Fruit fly (Drosophila melanogaster) whole organism, embryonic: ENCODE measurements around the gene alphaCOP.

Experiments used
- Aef1 ChIP-seq: fragments of 200-800 bp; sonication (Bioruptor generic); IDR thresholded peaks from 3 replicates; pipeline ENCODE4 v1.3.6; 2022; ENCODE audit warnings: missing biosample characterization, missing genetic modification characterization
- Asciz ChIP-seq: fragments of 200-800 bp; sonication (Bioruptor generic); optimal IDR thresholded peaks from 2 replicates; lab custom pipeline; 2017; ENCODE audit warnings: missing biosample characterization, mild to moderate bottlenecking, missing genetic modification characterization, missing genetic modification reagents
- Bdp1 ChIP-seq: fragments of 200-800 bp; sonication (Bioruptor generic); optimal IDR thresholded peaks from 3 replicates; lab custom pipeline; 2016; ENCODE audit warnings: missing biosample characterization, missing genetic modification characterization
- CG10274 ChIP-seq: fragments of 200-800 bp; sonication (Bioruptor generic); optimal IDR thresholded peaks from 3 replicates; lab custom pipeline; 2017; ENCODE audit warnings: missing biosample characterization, mild to moderate bottlenecking, missing genetic modification characterization
- CG10654 ChIP-seq: fragments of 200-800 bp; sonication (Bioruptor generic); optimal IDR thresholded peaks from 2 replicates; lab custom pipeline; 2016; ENCODE audit warnings: missing biosample characterization, missing genetic modification characterization
- CG11560 ChIP-seq: fragments of 200-800 bp; sonication (Bioruptor generic); IDR thresholded peaks from 3 replicates; pipeline ENCODE4 v1.3.6; 2022; ENCODE audit warnings: missing biosample characterization, missing genetic modification characterization
- CG12299 ChIP-seq: fragments of 200-800 bp; sonication (Bioruptor generic); optimal IDR thresholded peaks from 2 replicates; lab custom pipeline; 2018; ENCODE audit warnings: missing biosample characterization, mild to moderate bottlenecking, missing genetic modification characterization
- CG12942 ChIP-seq: fragments of 200-800 bp; sonication (Bioruptor generic); optimal IDR thresholded peaks from 3 replicates; lab custom pipeline; 2016; ENCODE audit warnings: missing biosample characterization, missing genetic modification characterization
- CG13775 ChIP-seq: fragments of 200-800 bp; sonication (Bioruptor generic); optimal IDR thresholded peaks from 3 replicates; lab custom pipeline; 2017; ENCODE audit warnings: missing biosample characterization, mild to moderate bottlenecking, missing genetic modification characterization
- CG13894 ChIP-seq: fragments of 200-800 bp; sonication (Bioruptor generic); optimal IDR thresholded peaks from 3 replicates; lab custom pipeline; 2018; ENCODE audit warnings: missing biosample characterization, mild to moderate bottlenecking, missing genetic modification characterization, moderate library complexity
- CG15601 ChIP-seq: fragments of 200-800 bp; sonication (Bioruptor generic); optimal IDR thresholded peaks from 3 replicates; lab custom pipeline; 2019; ENCODE audit warnings: missing biosample characterization, mild to moderate bottlenecking, missing genetic modification characterization, moderate library complexity
- CG16779 ChIP-seq: fragments of 200-800 bp; sonication (Bioruptor generic); IDR thresholded peaks from 2 replicates; pipeline ENCODE4 v1.3.6; 2022; ENCODE audit warnings: missing biosample characterization, missing genetic modification characterization
- CG18599 ChIP-seq: fragments of 200-800 bp; sonication (Bioruptor generic); optimal IDR thresholded peaks from 3 replicates; lab custom pipeline; 2017; ENCODE audit warnings: missing biosample characterization, missing genetic modification characterization, mild to moderate bottlenecking, moderate library complexity, missing genetic modification reagents
- CG31224 ChIP-seq: fragments of 200-800 bp; sonication (Bioruptor generic); IDR thresholded peaks from 2 replicates; pipeline ENCODE4 v1.3.6; 2022; ENCODE audit warnings: missing biosample characterization, missing genetic modification characterization
- CG31365 ChIP-seq: fragments of 200-800 bp; sonication (Bioruptor generic); optimal IDR thresholded peaks from 2 replicates; lab custom pipeline; 2018; ENCODE audit warnings: missing biosample characterization, mild to moderate bottlenecking, missing genetic modification characterization
- CG31441 ChIP-seq: fragments of 200-800 bp; sonication (Bioruptor generic); IDR thresholded peaks from 2 replicates; pipeline ENCODE4 v1.3.6; 2022; ENCODE audit warnings: missing biosample characterization, missing genetic modification characterization
- CG32532 ChIP-seq: fragments of 200-800 bp; sonication (Bioruptor generic); IDR thresholded peaks from 2 replicates; pipeline ENCODE4 v1.3.6; 2022; ENCODE audit warnings: missing biosample characterization, missing genetic modification characterization
- CG33557 ChIP-seq: fragments of 200-800 bp; sonication (Bioruptor generic); optimal IDR thresholded peaks from 2 replicates; lab custom pipeline; 2019; ENCODE audit warnings: missing biosample characterization, mild to moderate bottlenecking, missing genetic modification characterization, moderate library complexity
- CG3995 ChIP-seq: fragments of 200-800 bp; sonication (Bioruptor generic); optimal IDR thresholded peaks from 3 replicates; lab custom pipeline; 2016; ENCODE audit warnings: missing biosample characterization, missing genetic modification characterization
- CG4730 ChIP-seq: fragments of 200-800 bp; sonication (Bioruptor generic); IDR thresholded peaks from 2 replicates; pipeline ENCODE4 v1.3.6; 2022; ENCODE audit warnings: missing biosample characterization, missing genetic modification characterization
- CG6272 ChIP-seq: fragments of 200-800 bp; sonication (Bioruptor generic); IDR thresholded peaks from 2 replicates; pipeline ENCODE4 v1.3.6; 2022; ENCODE audit warnings: missing biosample characterization, missing genetic modification characterization
- CG6683 ChIP-seq: fragments of 200-800 bp; sonication (Bioruptor generic); optimal IDR thresholded peaks from 2 replicates; lab custom pipeline; 2017; ENCODE audit warnings: missing biosample characterization, mild to moderate bottlenecking, missing genetic modification characterization, missing genetic modification reagents
- CG7786 ChIP-seq: fragments of 200-800 bp; sonication (Bioruptor generic); optimal IDR thresholded peaks from 2 replicates; lab custom pipeline; 2016; ENCODE audit warnings: missing biosample characterization, missing genetic modification characterization
- CG8290 ChIP-seq, 3 experiments: fragments of 200-800 bp; sonication (Bioruptor generic); optimal IDR thresholded peaks; 2 replicates each; lab custom pipeline; 2016 to 2019; ENCODE audit warnings: missing biosample characterization in 3 of 3, missing genetic modification characterization in 3 of 3, mild to moderate bottlenecking in 2 of 3, moderate library complexity in 1 of 3
- CG8478 ChIP-seq: fragments of >200 bp; optimal IDR thresholded peaks from 2 replicates; lab custom pipeline; 2018
- CG9797 ChIP-seq: fragments of 200-800 bp; sonication (Bioruptor generic); optimal IDR thresholded peaks from 3 replicates; lab custom pipeline; 2018; ENCODE audit warnings: missing biosample characterization, mild to moderate bottlenecking, missing genetic modification characterization
- Gsc ChIP-seq: fragments of 200-800 bp; sonication (Bioruptor generic); IDR thresholded peaks from 2 replicates; pipeline ENCODE4 v1.3.6; 2022; ENCODE audit warnings: missing biosample characterization, missing genetic modification characterization
- HLH4C ChIP-seq: fragments of 200-800 bp; sonication (Bioruptor generic); IDR thresholded peaks from 3 replicates; pipeline ENCODE4 v1.3.6; 2022; ENCODE audit warnings: missing biosample characterization, missing genetic modification characterization; ENCODE audit not compliant: partially characterized antibody
- Lim3 ChIP-seq: fragments of 200-800 bp; sonication (Bioruptor generic); IDR thresholded peaks from 2 replicates; pipeline ENCODE4 v1.3.6; 2022; ENCODE audit warnings: missing biosample characterization, missing genetic modification characterization
- NC2β ChIP-seq: fragments of 200-800 bp; sonication (Bioruptor generic); optimal IDR thresholded peaks from 2 replicates; lab custom pipeline; 2016; ENCODE audit warnings: missing biosample characterization, missing genetic modification characterization
- NfI ChIP-seq: fragments of 200-800 bp; sonication (Bioruptor generic); optimal IDR thresholded peaks from 3 replicates; lab custom pipeline; 2018; ENCODE audit warnings: missing biosample characterization, mild to moderate bottlenecking, missing genetic modification characterization, moderate library complexity
- Oli ChIP-seq: fragments of 200-800 bp; sonication (Bioruptor generic); optimal IDR thresholded peaks from 2 replicates; lab custom pipeline; 2018; ENCODE audit warnings: missing biosample characterization, mild to moderate bottlenecking, missing genetic modification characterization, moderate library complexity
- Side ChIP-seq: fragments of 200-800 bp; sonication (Bioruptor generic); optimal IDR thresholded peaks from 2 replicates; lab custom pipeline; 2016; ENCODE audit warnings: missing biosample characterization, missing genetic modification characterization
- Sry-δ ChIP-seq: fragments of 200-800 bp; sonication (Bioruptor generic); optimal IDR thresholded peaks from 2 replicates; lab custom pipeline; 2016; ENCODE audit warnings: missing biosample characterization, missing genetic modification characterization
- az2 ChIP-seq: fragments of 200-800 bp; sonication (Bioruptor generic); optimal IDR thresholded peaks from 3 replicates; lab custom pipeline; 2016; ENCODE audit warnings: missing biosample characterization, missing genetic modification characterization
- chif ChIP-seq, 2 experiments: fragments of 200-800 bp; sonication (Bioruptor generic); optimal IDR thresholded peaks; 3 replicates each; lab custom pipeline; 2016; ENCODE audit warnings: missing biosample characterization in 2 of 2, missing genetic modification characterization in 2 of 2
- corto ChIP-seq: fragments of 200-800 bp; sonication (Bioruptor generic); optimal IDR thresholded peaks from 2 replicates; lab custom pipeline; 2016; ENCODE audit warnings: missing biosample characterization, mild to moderate bottlenecking, missing genetic modification characterization, moderate library complexity
- crp ChIP-seq, 2 experiments: fragments of 200-800 bp; sonication (Bioruptor generic); optimal IDR thresholded peaks; 2 replicates in 1 of 2; 3 replicates in 1 of 2; lab custom pipeline; 2017; ENCODE audit warnings: missing biosample characterization in 2 of 2, missing genetic modification characterization in 2 of 2, mild to moderate bottlenecking in 1 of 2, moderate library complexity in 1 of 2
- dmrt99B ChIP-seq: fragments of 200-800 bp; sonication (Bioruptor generic); optimal IDR thresholded peaks from 2 replicates; lab custom pipeline; 2018; ENCODE audit warnings: missing biosample characterization, mild to moderate bottlenecking, missing genetic modification characterization, moderate library complexity
- esg ChIP-seq: fragments of 200-800 bp; sonication (Bioruptor generic); conservative IDR thresholded peaks from 2 replicates; pipeline ENCODE4 v1.3.6; 2022; ENCODE audit warnings: missing biosample characterization, missing genetic modification characterization
- fd64A ChIP-seq: fragments of 200-800 bp; sonication (Bioruptor generic); optimal IDR thresholded peaks from 3 replicates; lab custom pipeline; 2018; ENCODE audit warnings: missing biosample characterization, mild to moderate bottlenecking, missing genetic modification characterization
- fd96Cb ChIP-seq: fragments of 200-800 bp; sonication (Bioruptor generic); optimal IDR thresholded peaks from 2 replicates; lab custom pipeline; 2018; ENCODE audit warnings: missing biosample characterization, mild to moderate bottlenecking, missing genetic modification characterization, moderate library complexity
- gem ChIP-seq: fragments of 200-800 bp; sonication (Bioruptor generic); optimal IDR thresholded peaks from 2 replicates; lab custom pipeline; 2019; ENCODE audit warnings: missing biosample characterization, mild to moderate bottlenecking, missing genetic modification characterization, moderate library complexity
- hth ChIP-seq: fragments of >200 bp; optimal IDR thresholded peaks from 2 replicates; lab custom pipeline; 2017; ENCODE audit warnings: inconsistent platforms
- kah ChIP-seq: fragments of 200-800 bp; sonication (Bioruptor generic); optimal IDR thresholded peaks from 2 replicates; lab custom pipeline; 2018; ENCODE audit warnings: missing biosample characterization, mild to moderate bottlenecking, missing genetic modification characterization
- lab ChIP-seq: fragments of 200-800 bp; sonication (Bioruptor generic); optimal IDR thresholded peaks from 3 replicates; lab custom pipeline; 2017; ENCODE audit warnings: missing biosample characterization, missing genetic modification characterization, mild to moderate bottlenecking, moderate library complexity, missing genetic modification reagents
- schlank ChIP-seq: fragments of 200-800 bp; sonication (Bioruptor generic); optimal IDR thresholded peaks from 2 replicates; lab custom pipeline; 2018; ENCODE audit warnings: missing biosample characterization, mild to moderate bottlenecking, missing genetic modification characterization
- tll ChIP-seq, 2 experiments: fragments of 200-800 bp in 1 of 2; fragments of >200 bp in 1 of 2; sonication (Bioruptor generic) in 1 of 2; optimal IDR thresholded peaks; 2 replicates each; lab custom pipeline; 2017 to 2019; ENCODE audit warnings: missing biosample characterization in 2 of 2, missing genetic modification characterization in 2 of 2, mild to moderate bottlenecking in 1 of 2, moderate library complexity in 1 of 2
- tx ChIP-seq: fragments of 200-800 bp; sonication (Bioruptor generic); optimal IDR thresholded peaks from 2 replicates; lab custom pipeline; 2016; ENCODE audit warnings: missing biosample characterization, missing genetic modification characterization
- z ChIP-seq: fragments of 200-800 bp; sonication (Bioruptor generic); IDR thresholded peaks from 3 replicates; pipeline ENCODE4 v1.3.6; 2022; ENCODE audit warnings: missing biosample characterization, missing genetic modification characterization
- zfh1 ChIP-seq: fragments of 200-800 bp; sonication (Bioruptor generic); IDR thresholded peaks from 3 replicates; pipeline ENCODE4 v1.3.6; 2022; ENCODE audit warnings: missing biosample characterization, missing genetic modification characterization

alphaCOP gene

dm6 chr3L:1609611-1610010 is 35.4 kb downstream of the alphaCOP start (continued):
- TF ChIP-seq CG8290 (GFP tag; optimal IDR thresholded peaks at IDR 0.05; lab: Kevin White, UChicago): no peak
- TF ChIP-seq CG8290 (tag; optimal IDR thresholded peaks at IDR 0.05; lab: Kevin White, UChicago): peak in 1 of 2 experiments; percentile 25
- TF ChIP-seq esg: no peak
- TF ChIP-seq az2 (GFP tag; lab: Kevin White, UChicago): no peak
- TF ChIP-seq CG18599: peak; percentile 48
- peak; percentile 9 for TF ChIP-seq CG10274 (GFP tag; lab: Kevin White, UChicago)
- no peak for TF ChIP-seq Side
- peak; percentile 31; the same call in 1 of the 3 replicates for TF ChIP-seq Aef1 (GFP tag; lab: Robert Waterston, UW)
- no peak for TF ChIP-seq Gsc (GFP tag; lab: Robert Waterston, UW)
- TF ChIP-seq NC2β: no peak
- TF ChIP-seq CG3995 (GFP tag; lab: Kevin White, UChicago): no peak
- TF ChIP-seq hth (lab: Kevin White, UChicago): no peak
- TF ChIP-seq HLH4C: no peak
- TF ChIP-seq CG16779 (GFP tag; lab: Robert Waterston, UW): no peak
- TF ChIP-seq zfh1 (GFP tag; lab: Robert Waterston, UW): no peak
- TF ChIP-seq CG33557 (GFP tag; lab: Kevin White, UChicago): no peak
- peak; percentile 31; the same call in 1 of the 2 replicates for TF ChIP-seq CG31441 (GFP tag; lab: Robert Waterston, UW)
- TF ChIP-seq chif (GFP tag; optimal IDR thresholded peaks at IDR 0.05; lab: Kevin White, UChicago): peak in 1 of 2 experiments; percentile 13
- TF ChIP-seq schlank (tag; lab: Kevin White, UChicago): no peak
- TF ChIP-seq Bdp1 (GFP tag; lab: Kevin White, UChicago): no peak
- peak; percentile 46 for TF ChIP-seq CG13775 (GFP tag; lab: Kevin White, UChicago)
- TF ChIP-seq z (GFP tag; lab: Robert Waterston, UW): no peak
- TF ChIP-seq CG31224 (GFP tag; lab: Robert Waterston, UW): peak; percentile 57
- TF ChIP-seq CG10654 (GFP tag; lab: Kevin White, UChicago): no peak
- peak; percentile 24; the same call in 1 of the 3 replicates for TF ChIP-seq CG11560 (tag; lab: Robert Waterston, UW)
- TF ChIP-seq fd64A (GFP tag; lab: Kevin White, UChicago): no peak
- no peak for TF ChIP-seq CG15601
- no peak for TF ChIP-seq CG8478
- peak; percentile 41 for TF ChIP-seq Oli (tag; lab: Kevin White, UChicago)
- peak; percentile 21 for TF ChIP-seq NfI (GFP tag; lab: Kevin White, UChicago)
- no peak for TF ChIP-seq Lim3
- TF ChIP-seq CG13894: no peak
- TF ChIP-seq CG32532 (GFP tag; lab: Robert Waterston, UW): peak; percentile 66; the same call in 1 of the 2 replicates
- no peak for TF ChIP-seq tll (GFP tag; optimal IDR thresholded peaks at IDR 0.05; lab: Kevin White, UChicago)
- TF ChIP-seq CG6272 (GFP tag; lab: Robert Waterston, UW): no peak
- TF ChIP-seq Asciz (GFP tag; lab: Kevin White, UChicago): no peak
- peak; percentile 59 for TF ChIP-seq gem (tag; lab: Kevin White, UChicago)
- no peak for TF ChIP-seq corto (GFP tag; lab: Kevin White, UChicago)
- TF ChIP-seq dmrt99B: no peak
- no peak for TF ChIP-seq tx (GFP tag; lab: Kevin White, UChicago)
- peak; percentile 15 for TF ChIP-seq fd96Cb
- TF ChIP-seq CG7786: peak; percentile 29
- no peak for TF ChIP-seq CG12299 (tag; lab: Kevin White, UChicago)
- no peak for TF ChIP-seq Sry-δ
- TF ChIP-seq lab: peak; percentile 36
- TF ChIP-seq CG6683 (GFP tag; lab: Kevin White, UChicago): no peak
- no peak for TF ChIP-seq CG4730 (GFP tag; lab: Robert Waterston, UW)
- TF ChIP-seq kah: no peak
- TF ChIP-seq CG9797 (GFP tag; lab: Kevin White, UChicago): no peak
- TF ChIP-seq CG12942 (GFP tag; lab: Kevin White, UChicago): no peak
- no peak for TF ChIP-seq crp (GFP tag; optimal IDR thresholded peaks at IDR 0.05; lab: Kevin White, UChicago)
- TF ChIP-seq CG31365: no peak
